Worm (Caenorhabditis elegans) whole organism, early embryonic: ENCODE results near the gene VC5.2.

ENCODE experiments used
- B0310.2 ChIP-seq: sonication (generic microtip); optimal IDR thresholded peaks from 2 replicates; lab custom pipeline; 2016; ENCODE audit warnings: mild to moderate bottlenecking, missing genetic modification characterization, missing compliant biosample characterization
- F13C5.2 ChIP-seq: sonication (generic microtip); optimal IDR thresholded peaks from 2 replicates; lab custom pipeline; 2017; ENCODE audit warnings: mild to moderate bottlenecking, missing genetic modification characterization, inconsistent platforms, missing compliant biosample characterization
- aly-1 ChIP-seq: sonication (generic microtip); optimal IDR thresholded peaks from 2 replicates; lab custom pipeline; 2016; ENCODE audit warnings: missing genetic modification characterization, missing compliant biosample characterization
- ama-1 ChIP-seq: fragments of 150-350 bp; optimal IDR thresholded peaks from 2 replicates; lab custom pipeline; 2014
- ceh-13 ChIP-seq: fragments of 200-800 bp; sonication (Bioruptor generic); optimal IDR thresholded peaks from 2 replicates; lab custom pipeline; 2018; ENCODE audit warnings: mild to moderate bottlenecking, missing genetic modification characterization, missing compliant biosample characterization
- flt-1 ChIP-seq: fragments of 200-800 bp; sonication (Bioruptor generic); IDR thresholded peaks from 2 replicates; pipeline ENCODE4 v1.3.6; 2022; ENCODE audit warnings: missing genetic modification characterization, missing compliant biosample characterization
- hmbx-1 ChIP-seq: sonication (generic microtip); optimal IDR thresholded peaks from 2 replicates; lab custom pipeline; 2016; ENCODE audit warnings: mild to moderate bottlenecking, missing genetic modification characterization, missing compliant biosample characterization
- hmg-4 ChIP-seq: fragments of 200-800 bp; sonication (Bioruptor generic); optimal IDR thresholded peaks from 2 replicates; lab custom pipeline; 2018; ENCODE audit warnings: mild to moderate bottlenecking, missing genetic modification characterization, missing compliant biosample characterization
- pes-1 ChIP-seq: fragments of 200-800 bp; sonication (Bioruptor generic); IDR thresholded peaks from 2 replicates; pipeline ENCODE4 v1.3.6; 2022; ENCODE audit warnings: missing genetic modification reagents, missing genetic modification characterization, missing compliant biosample characterization
- scrt-1 ChIP-seq: fragments of 200-800 bp; sonication (Bioruptor generic); IDR thresholded peaks from 2 replicates; pipeline ENCODE4 v1.3.6; 2022; ENCODE audit warnings: missing genetic modification characterization, missing compliant biosample characterization
- sea-1 ChIP-seq: fragments of 200-800 bp; sonication (Bioruptor generic); conservative IDR thresholded peaks from 2 replicates; pipeline ENCODE4 v1.3.6; 2022; ENCODE audit warnings: missing genetic modification characterization, missing compliant biosample characterization
- tbx-37 ChIP-seq: fragments of 200-800 bp; sonication (Bioruptor generic); conservative IDR thresholded peaks from 2 replicates; pipeline ENCODE4 v1.3.6; 2022; ENCODE audit warnings: missing genetic modification reagents, missing genetic modification characterization, missing compliant biosample characterization
- tra-4 ChIP-seq: sonication (generic microtip); optimal IDR thresholded peaks from 2 replicates; lab custom pipeline; 2017; ENCODE audit warnings: missing genetic modification characterization, missing compliant biosample characterization

- TF ChIP-seq ama-1 (lab: Kevin White, UChicago) (no peak), scrt-1 (GFP tag; lab: Robert Waterston, UW) (no peak), tra-4 (no peak), flt-1 (no peak), tbx-37 (GFP tag; lab: Robert Waterston, UW) (no peak), F13C5.2 (tag; lab: Kevin White, UChicago) (no peak), sea-1 (GFP tag; lab: Robert Waterston, UW) (no peak), pes-1 (GFP tag; lab: Robert Waterston, UW) (no peak), hmg-4 (no peak), hmbx-1 (no peak), ceh-13 (no peak), aly-1 (tag; lab: Kevin White, UChicago) (no peak), B0310.2 (tag; lab: Kevin White, UChicago) (no peak)
These were observed 10.1 kb upstream of the VC5.2 start, which contains the start of gene npa-1 for ce11 chrV:7075646-7076045.
